Worm (Caenorhabditis elegans) whole organism, L4 larva: ENCODE results near the gene F22F7.2.

ENCODE experiments used
- F10B5.3 ChIP-seq: sonication (generic microtip); optimal IDR thresholded peaks from 2 replicates; lab custom pipeline; 2016; ENCODE audit warnings: mild to moderate bottlenecking, missing genetic modification characterization, missing compliant biosample characterization
- ZK546.5 ChIP-seq, 2 experiments: sonication (generic microtip); optimal IDR thresholded peaks; 2 replicates each; lab custom pipeline; 2017; ENCODE audit warnings: missing biosample characterization in 2 of 2, missing genetic modification characterization in 2 of 2
- ama-1 ChIP-seq: fragments of 150-350 bp; optimal IDR thresholded peaks from 2 replicates; lab custom pipeline; 2014; ENCODE audit warnings: inconsistent platforms, mixed read lengths
- daf-12 ChIP-seq: fragments of 150-350 bp; optimal IDR thresholded peaks from 2 replicates; lab custom pipeline; 2014; ENCODE audit warnings: missing biosample characterization, missing genetic modification reagents, missing genetic modification characterization
- jun-1 ChIP-seq: fragments of 150-350 bp; optimal IDR thresholded peaks from 2 replicates; lab custom pipeline; 2014; ENCODE audit warnings: missing biosample characterization, missing genetic modification reagents, missing genetic modification characterization
- mxl-3 ChIP-seq: fragments of 200-800 bp; sonication (Bioruptor generic); optimal IDR thresholded peaks from 2 replicates; lab custom pipeline; 2018; ENCODE audit warnings: mild to moderate bottlenecking, missing genetic modification characterization, missing compliant biosample characterization
- unc-39 ChIP-seq: sonication (generic microtip); optimal IDR thresholded peaks from 2 replicates; lab custom pipeline; 2017; ENCODE audit warnings: missing biosample characterization, missing genetic modification characterization
- vab-7 ChIP-seq: fragments of 200-800 bp; sonication (Bioruptor generic); IDR thresholded peaks from 2 replicates; pipeline ENCODE4 v1.3.6; 2022; ENCODE audit warnings: missing genetic modification reagents, missing genetic modification characterization, missing compliant biosample characterization
- ztf-11 ChIP-seq: fragments of 150-350 bp; optimal IDR thresholded peaks from 2 replicates; lab custom pipeline; 2014; ENCODE audit warnings: missing biosample characterization, missing genetic modification characterization

DNA sequence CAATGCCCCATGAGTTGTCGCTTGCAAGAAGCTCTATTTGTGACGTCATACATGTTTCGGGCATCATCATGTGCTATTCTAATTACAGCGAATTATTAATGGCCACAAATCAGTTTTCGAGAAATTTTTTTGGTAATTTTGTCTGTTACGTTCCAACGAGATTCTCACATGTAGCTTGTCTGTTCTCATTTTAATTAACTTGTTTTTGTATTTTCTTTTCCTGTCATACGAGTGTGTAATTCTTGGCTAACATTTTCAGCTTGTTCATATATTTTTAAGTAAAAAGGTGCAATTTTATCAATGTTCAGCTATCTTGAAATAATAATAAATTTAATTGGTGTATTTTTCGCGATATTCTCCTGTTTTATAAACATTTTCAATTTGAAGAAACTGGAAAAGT lies 32.6 kb downstream of the F22F7.2 start, which contains the start of gene srbc-21:
- no peak for TF ChIP-seq F10B5.3 (tag; lab: Kevin White, UChicago)
- TF ChIP-seq ZK546.5 (tag; optimal IDR thresholded peaks at IDR 0.05; lab: Kevin White, UChicago) = no peak
- TF ChIP-seq vab-7 (GFP tag; lab: Robert Waterston, UW) = no peak
- no peak for TF ChIP-seq jun-1 (tag; lab: Kevin White, UChicago)
- TF ChIP-seq ztf-11 (tag; lab: Kevin White, UChicago) = no peak
- TF ChIP-seq ama-1 = no peak
- no peak for TF ChIP-seq mxl-3 (GFP tag; lab: Kevin White, UChicago)
- TF ChIP-seq daf-12 = no peak
- TF ChIP-seq unc-39 (tag; lab: Kevin White, UChicago) = no peak
